Fruit fly (Drosophila melanogaster) whole organism, embryonic: ENCODE results near the gene jagn.

ENCODE experiments used
- ATbp ChIP-seq: fragments of 200-800 bp; sonication (Bioruptor generic); optimal IDR thresholded peaks from 2 replicates; lab custom pipeline; 2017; ENCODE audit warnings: missing biosample characterization, mild to moderate bottlenecking, missing genetic modification characterization, missing genetic modification reagents
- Bgb ChIP-seq: fragments of 200-800 bp; sonication (Bioruptor generic); IDR thresholded peaks from 2 replicates; pipeline ENCODE4 v1.3.6; 2022; ENCODE audit warnings: missing biosample characterization, missing genetic modification characterization; ENCODE audit not compliant: partially characterized antibody
- CG10543 ChIP-seq: fragments of 200-800 bp; sonication (Bioruptor generic); optimal IDR thresholded peaks from 3 replicates; lab custom pipeline; 2017; ENCODE audit warnings: missing biosample characterization, mild to moderate bottlenecking, missing genetic modification characterization, moderate library complexity
- CG11456 ChIP-seq: fragments of 200-800 bp; sonication (Bioruptor generic); IDR thresholded peaks from 3 replicates; pipeline ENCODE4 v1.3.6; 2022; ENCODE audit warnings: missing biosample characterization, missing genetic modification characterization
- CG11560 ChIP-seq: fragments of 200-800 bp; sonication (Bioruptor generic); IDR thresholded peaks from 3 replicates; pipeline ENCODE4 v1.3.6; 2022; ENCODE audit warnings: missing biosample characterization, missing genetic modification characterization
- CG11695 ChIP-seq: fragments of 200-800 bp; sonication (Bioruptor generic); IDR thresholded peaks from 3 replicates; pipeline ENCODE4 v1.3.6; 2022; ENCODE audit warnings: missing biosample characterization, missing genetic modification characterization
- CG11696 ChIP-seq: fragments of 200-800 bp; sonication (Bioruptor generic); IDR thresholded peaks from 2 replicates; pipeline ENCODE4 v1.3.6; 2022; ENCODE audit warnings: missing biosample characterization, missing genetic modification characterization
- CG12219 ChIP-seq: fragments of 200-800 bp; sonication (Bioruptor generic); optimal IDR thresholded peaks from 3 replicates; lab custom pipeline; 2018; ENCODE audit warnings: missing biosample characterization, mild to moderate bottlenecking, missing genetic modification characterization
- CG12236 ChIP-seq: fragments of 200-800 bp; sonication (Bioruptor generic); optimal IDR thresholded peaks from 2 replicates; lab custom pipeline; 2016; ENCODE audit warnings: missing biosample characterization, missing genetic modification characterization
- CG14014 ChIP-seq: fragments of 200-800 bp; sonication (Bioruptor generic); IDR thresholded peaks from 2 replicates; pipeline ENCODE4 v1.3.6; 2022; ENCODE audit warnings: missing biosample characterization, missing genetic modification characterization
- CG14860 ChIP-seq: fragments of 200-800 bp; sonication (Bioruptor generic); IDR thresholded peaks from 3 replicates; pipeline ENCODE4 v1.3.6; 2022; ENCODE audit warnings: missing biosample characterization, missing genetic modification characterization; ENCODE audit not compliant: partially characterized antibody
- CG14965 ChIP-seq: fragments of 200-800 bp; sonication (Bioruptor generic); optimal IDR thresholded peaks from 2 replicates; lab custom pipeline; 2016; ENCODE audit warnings: missing biosample characterization, missing genetic modification characterization, borderline replicate concordance
- CG16779 ChIP-seq: fragments of 200-800 bp; sonication (Bioruptor generic); IDR thresholded peaks from 2 replicates; pipeline ENCODE4 v1.3.6; 2022; ENCODE audit warnings: missing biosample characterization, missing genetic modification characterization
- CG30431 ChIP-seq: fragments of 200-800 bp; sonication (Bioruptor generic); optimal IDR thresholded peaks from 2 replicates; lab custom pipeline; 2017; ENCODE audit warnings: missing biosample characterization, missing genetic modification characterization
- CG31441 ChIP-seq: fragments of 200-800 bp; sonication (Bioruptor generic); IDR thresholded peaks from 2 replicates; pipeline ENCODE4 v1.3.6; 2022; ENCODE audit warnings: missing biosample characterization, missing genetic modification characterization
- CG34376 ChIP-seq: fragments of 200-800 bp; sonication (Bioruptor generic); optimal IDR thresholded peaks from 2 replicates; lab custom pipeline; 2018; ENCODE audit warnings: missing biosample characterization, mild to moderate bottlenecking, missing genetic modification characterization
- CG3838 ChIP-seq: fragments of 200-800 bp; sonication (Bioruptor generic); optimal IDR thresholded peaks from 3 replicates; lab custom pipeline; 2016; ENCODE audit warnings: missing biosample characterization, missing genetic modification characterization
- CG6683 ChIP-seq: fragments of 200-800 bp; sonication (Bioruptor generic); optimal IDR thresholded peaks from 2 replicates; lab custom pipeline; 2017; ENCODE audit warnings: missing biosample characterization, mild to moderate bottlenecking, missing genetic modification characterization, missing genetic modification reagents
- CG7357 ChIP-seq: fragments of 200-800 bp; sonication (Bioruptor generic); IDR thresholded peaks from 3 replicates; pipeline ENCODE4 v1.3.6; 2022; ENCODE audit warnings: missing biosample characterization, missing genetic modification characterization
- CG8478 ChIP-seq: fragments of >200 bp; optimal IDR thresholded peaks from 2 replicates; lab custom pipeline; 2018
- CG9609 ChIP-seq: fragments of 200-800 bp; sonication (Bioruptor generic); optimal IDR thresholded peaks from 3 replicates; lab custom pipeline; 2016; ENCODE audit warnings: missing biosample characterization, missing genetic modification characterization
- Dek ChIP-seq: fragments of 200-800 bp; sonication (Bioruptor generic); optimal IDR thresholded peaks from 3 replicates; lab custom pipeline; 2019; ENCODE audit warnings: missing biosample characterization, mild to moderate bottlenecking, missing genetic modification characterization, moderate library complexity
- Dref ChIP-seq: fragments of 200-800 bp; sonication (Bioruptor generic); IDR thresholded peaks from 2 replicates; pipeline ENCODE4 v1.3.6; 2022; ENCODE audit warnings: missing biosample characterization, missing genetic modification characterization
- E2f1 ChIP-seq: fragments of 200-800 bp; sonication (Bioruptor generic); IDR thresholded peaks from 2 replicates; pipeline ENCODE4 v1.3.6; 2022; ENCODE audit warnings: missing biosample characterization, missing genetic modification characterization
- Ets65A ChIP-seq: fragments of 200-800 bp; sonication (Bioruptor generic); peaks from one replicate; lab custom pipeline; 2016; ENCODE audit warnings: missing biosample characterization, missing genetic modification characterization
- Hand ChIP-seq: fragments of 200-800 bp; sonication (Bioruptor generic); optimal IDR thresholded peaks from 2 replicates; lab custom pipeline; 2017; ENCODE audit warnings: mild to moderate bottlenecking, missing biosample characterization, missing genetic modification reagents, missing genetic modification characterization
- Hr78 ChIP-seq, 2 experiments: fragments of 200-800 bp in 1 of 2; fragments of >200 bp in 1 of 2; sonication (Bioruptor generic) in 1 of 2; optimal IDR thresholded peaks; 2 replicates each; lab custom pipeline; 2017 to 2019; ENCODE audit warnings: missing biosample characterization in 2 of 2, missing genetic modification characterization in 2 of 2, mild to moderate bottlenecking in 1 of 2, moderate library complexity in 1 of 2
- MESR4 ChIP-seq: fragments of 200-800 bp; sonication (Bioruptor generic); optimal IDR thresholded peaks from 2 replicates; lab custom pipeline; 2018; ENCODE audit warnings: missing biosample characterization, mild to moderate bottlenecking, missing genetic modification characterization, moderate library complexity
- Mes4 ChIP-seq: fragments of 200-800 bp; sonication (Bioruptor generic); optimal IDR thresholded peaks from 2 replicates; lab custom pipeline; 2016; ENCODE audit warnings: missing biosample characterization, missing genetic modification characterization
- Oli ChIP-seq: fragments of 200-800 bp; sonication (Bioruptor generic); optimal IDR thresholded peaks from 2 replicates; lab custom pipeline; 2018; ENCODE audit warnings: missing biosample characterization, mild to moderate bottlenecking, missing genetic modification characterization, moderate library complexity
- Sox100B ChIP-seq: fragments of 200-800 bp; sonication (Bioruptor generic); optimal IDR thresholded peaks from 3 replicates; lab custom pipeline; 2018; ENCODE audit warnings: missing biosample characterization, mild to moderate bottlenecking, missing genetic modification characterization
- Stat92E ChIP-seq, 3 experiments: fragments of >200 bp in 2 of 3; fragments of 200-800 bp in 1 of 3; sonication (Bioruptor generic) in 1 of 3; optimal IDR thresholded peaks; 2 replicates each; lab custom pipeline; 2017 to 2019; ENCODE audit warnings: missing biosample characterization in 3 of 3, missing genetic modification characterization in 3 of 3, mild to moderate bottlenecking in 1 of 3, moderate library complexity in 1 of 3
- abd-A ChIP-seq: fragments of 200-800 bp; sonication (Bioruptor generic); optimal IDR thresholded peaks from 3 replicates; lab custom pipeline; 2019; ENCODE audit warnings: missing biosample characterization, mild to moderate bottlenecking, missing genetic modification characterization, moderate library complexity
- bowl ChIP-seq: fragments of 200-800 bp; sonication (Bioruptor generic); IDR thresholded peaks from 2 replicates; pipeline ENCODE4 v1.3.6; 2022; ENCODE audit warnings: missing biosample characterization, missing genetic modification characterization
- btn ChIP-seq: fragments of 200-800 bp; sonication (Bioruptor generic); optimal IDR thresholded peaks from 2 replicates; lab custom pipeline; 2016; ENCODE audit warnings: missing biosample characterization, missing genetic modification characterization
- crol ChIP-seq: fragments of 200-800 bp; sonication (Bioruptor generic); IDR thresholded peaks from 2 replicates; pipeline ENCODE4 v1.3.6; 2022; ENCODE audit warnings: missing biosample characterization, missing genetic modification characterization
- da ChIP-seq: fragments of 200-800 bp; sonication (Bioruptor generic); optimal IDR thresholded peaks from 2 replicates; lab custom pipeline; 2016; ENCODE audit warnings: missing biosample characterization, missing genetic modification characterization
- dan ChIP-seq: fragments of 200-800 bp; sonication (Bioruptor generic); IDR thresholded peaks from 2 replicates; pipeline ENCODE4 v1.3.6; 2022; ENCODE audit warnings: missing biosample characterization, missing genetic modification characterization
- gcm ChIP-seq: fragments of 200-800 bp; sonication (Bioruptor generic); optimal IDR thresholded peaks from 2 replicates; lab custom pipeline; 2019; ENCODE audit warnings: missing biosample characterization, mild to moderate bottlenecking, missing genetic modification characterization, moderate library complexity
- gro ChIP-seq: fragments of 200-800 bp; sonication (Bioruptor generic); optimal IDR thresholded peaks from 2 replicates; lab custom pipeline; 2016; ENCODE audit warnings: missing biosample characterization, missing genetic modification characterization
- mam ChIP-seq: fragments of 200-800 bp; sonication (Bioruptor generic); optimal IDR thresholded peaks from 3 replicates; lab custom pipeline; 2016; ENCODE audit warnings: missing biosample characterization, missing genetic modification characterization
- mld ChIP-seq: fragments of 200-800 bp; sonication (Bioruptor generic); IDR thresholded peaks from 3 replicates; pipeline ENCODE4 v1.3.6; 2022; ENCODE audit warnings: missing biosample characterization, missing genetic modification characterization; ENCODE audit not compliant: partially characterized antibody
- nerfin-2 ChIP-seq: fragments of 200-800 bp; sonication (Bioruptor generic); IDR thresholded peaks from 2 replicates; pipeline ENCODE4 v1.3.6; 2022; ENCODE audit warnings: missing biosample characterization, missing genetic modification characterization; ENCODE audit not compliant: partially characterized antibody
- ro ChIP-seq: fragments of 200-800 bp; sonication (Bioruptor generic); IDR thresholded peaks from 2 replicates; pipeline ENCODE4 v1.3.6; 2022; ENCODE audit warnings: missing biosample characterization, missing genetic modification characterization
- row ChIP-seq: fragments of 200-800 bp; sonication (Bioruptor generic); IDR thresholded peaks from 3 replicates; pipeline ENCODE4 v1.3.6; 2022; ENCODE audit warnings: missing biosample characterization, missing genetic modification characterization
- sc ChIP-seq, 3 experiments: fragments of >200 bp in 2 of 3; fragments of 200-800 bp in 1 of 3; sonication (Bioruptor generic) in 1 of 3; optimal IDR thresholded peaks; 2 replicates in 2 of 3; 3 replicates in 1 of 3; lab custom pipeline; 2017; ENCODE audit warnings: mild to moderate bottlenecking in 1 of 3, missing biosample characterization in 1 of 3, missing genetic modification characterization in 1 of 3, missing genetic modification reagents in 1 of 3
- tup ChIP-seq: fragments of 200-800 bp; sonication (Bioruptor generic); optimal IDR thresholded peaks from 2 replicates; lab custom pipeline; 2016; ENCODE audit warnings: missing biosample characterization, mild to moderate bottlenecking, missing genetic modification characterization, moderate library complexity

Gene jagn

DNA sequence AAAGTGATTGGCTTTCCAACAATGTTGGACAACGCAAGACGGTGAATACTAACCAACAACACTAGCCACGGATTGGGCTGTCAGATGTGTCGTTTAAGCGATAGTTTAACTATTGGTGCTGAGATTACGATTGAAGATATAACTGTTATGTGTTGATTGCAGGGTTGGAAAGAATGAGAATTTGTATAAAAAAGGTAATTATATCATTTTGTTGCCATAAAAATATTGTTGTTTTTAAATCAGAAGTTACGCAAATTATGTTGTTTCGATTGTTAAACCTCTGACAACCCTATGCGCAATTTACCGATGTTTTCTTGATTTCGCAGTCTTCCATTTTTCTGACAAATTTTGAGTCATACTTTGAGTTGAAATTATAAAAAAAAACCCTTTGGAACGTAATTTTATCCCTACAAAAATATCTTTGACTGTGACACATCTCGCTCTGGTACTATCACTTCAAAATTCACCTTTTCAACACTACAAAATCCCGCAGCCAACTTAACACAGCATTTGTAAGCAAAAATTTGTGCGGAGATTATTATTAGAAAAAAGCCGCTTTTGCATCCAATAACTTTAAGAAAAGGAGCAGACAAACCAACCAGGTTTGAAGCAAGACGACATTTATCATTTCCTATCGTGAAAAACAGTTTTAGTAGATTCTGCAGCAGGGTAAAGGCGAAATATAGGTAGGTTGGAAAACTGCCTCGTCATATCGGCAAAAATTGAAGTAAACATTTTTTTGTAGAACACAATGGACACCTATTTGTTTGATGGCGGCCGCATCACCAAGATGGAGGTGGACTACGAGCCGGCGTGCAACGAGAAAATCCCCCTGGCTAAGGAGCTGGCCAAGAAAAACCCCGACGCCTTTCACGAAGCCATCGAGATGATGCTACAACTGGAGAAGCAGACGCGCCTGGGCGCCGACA lies 10.2 kb downstream of the jagn start, which contains the start of the genes Hat1 and Rpn5 (continued):
- TF ChIP-seq bowl (GFP tag; lab: Robert Waterston, UW): no peak
- peak; percentile 83 for TF ChIP-seq Mes4 (GFP tag; lab: Kevin White, UChicago)
- peak; percentile 75 for TF ChIP-seq CG10543
- no peak for TF ChIP-seq Hr78 (GFP tag; optimal IDR thresholded peaks at IDR 0.05; lab: Kevin White, UChicago)
- TF ChIP-seq da (GFP tag; lab: Kevin White, UChicago): peak; percentile 72
- no peak for TF ChIP-seq ro (GFP tag; lab: Robert Waterston, UW)
- TF ChIP-seq CG11695 (GFP tag; lab: Robert Waterston, UW): peak; percentile 44; the same call in 1 of the 3 replicates
- TF ChIP-seq MESR4 (GFP tag; lab: Kevin White, UChicago): peak; percentile 35
- TF ChIP-seq E2f1 (GFP tag; lab: Robert Waterston, UW): peak; percentile 59
- peak; percentile 59 for TF ChIP-seq CG3838 (GFP tag; lab: Kevin White, UChicago)
- TF ChIP-seq abd-A: no peak
- TF ChIP-seq btn: peak; percentile 50
- peak; percentile 12 for TF ChIP-seq CG34376 (GFP tag; lab: Kevin White, UChicago)
- peak; percentile 27 for TF ChIP-seq CG6683
- peak; percentile 90 for TF ChIP-seq CG9609
- peak; percentile 0 for TF ChIP-seq gcm (GFP tag; lab: Kevin White, UChicago)
- peak; percentile 99 for TF ChIP-seq Ets65A (GFP tag; lab: Kevin White, UChicago)
- TF ChIP-seq mam: peak; percentile 95
- peak; percentile 50; the same call in 2 of the 3 replicates for TF ChIP-seq CG7357 (GFP tag; lab: Robert Waterston, UW)
- peak; percentile 63; the same call in 2 of the 3 replicates for TF ChIP-seq CG11456
- peak; percentile 80 for TF ChIP-seq Sox100B (GFP tag; lab: Kevin White, UChicago)
- peak; percentile 48 for TF ChIP-seq ATbp (GFP tag; lab: Kevin White, UChicago)

DNA sequence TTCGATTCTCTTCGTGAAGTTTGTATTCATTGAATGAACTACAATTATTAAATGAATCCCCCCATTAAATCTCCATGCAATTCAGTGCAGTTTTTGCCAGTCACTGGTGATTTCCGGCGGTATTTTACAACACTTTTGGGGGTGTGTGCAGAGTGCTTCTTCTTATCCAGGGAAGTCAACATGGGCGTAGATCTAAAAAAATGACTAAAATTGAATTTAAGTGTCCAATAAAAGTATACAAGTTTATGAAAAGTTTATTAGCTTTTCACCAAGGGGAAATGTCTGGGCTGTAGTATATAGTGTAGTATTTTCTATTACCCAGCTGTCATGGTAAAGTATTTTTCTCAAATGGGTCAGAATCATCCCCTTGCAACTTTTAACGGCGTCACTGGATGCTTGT lies 12.4 kb downstream of the jagn start, which contains the start of gene Hpf1:
TSS of gene Hpf1 (plus strand) at position 383 of the 400 bp plus-strand sequence.
- TF ChIP-seq Hand (GFP tag; lab: Kevin White, UChicago) (peak; percentile 96), crol (GFP tag; lab: Robert Waterston, UW) (peak; percentile 65), CG12219 (GFP tag; lab: Kevin White, UChicago) (peak; percentile 98), CG14860 (no peak), CG16779 (GFP tag; lab: Robert Waterston, UW) (peak; percentile 96), Bgb (GFP tag; lab: Robert Waterston, UW) (0 out of 2 replicates have a peak, but pooled peaks have one; percentile 16), CG14965 (GFP tag; lab: Kevin White, UChicago) (peak; percentile 88), Dek (peak; percentile 97), mld (GFP tag; lab: Robert Waterston, UW) (no peak), nerfin-2 (GFP tag; lab: Robert Waterston, UW) (no peak), CG11560 (peak; percentile 90), CG30431 (GFP tag; lab: Kevin White, UChicago) (peak; percentile 98), tup (GFP tag; lab: Kevin White, UChicago) (peak; percentile 96), Dref (GFP tag; lab: Robert Waterston, UW) (peak; percentile 40; the same call in 1 of the 2 replicates), row (GFP tag; lab: Robert Waterston, UW) (peak; percentile 99), CG11696 (GFP tag; lab: Robert Waterston, UW) (peak; percentile 90), gro (GFP tag; lab: Kevin White, UChicago) (peak; percentile 99), Stat92E (GFP tag; optimal IDR thresholded peaks at IDR 0.05; lab: Kevin White, UChicago) (peak in 1 of 3 experiments; percentile 87), CG31441 (GFP tag; lab: Robert Waterston, UW) (peak; percentile 98), Oli (tag; lab: Kevin White, UChicago) (peak; percentile 99), CG8478 (lab: Kevin White, UChicago) (no peak), dan (peak; percentile 83), CG14014 (GFP tag; lab: Robert Waterston, UW) (peak; percentile 98), ATbp (GFP tag; lab: Kevin White, UChicago) (peak; percentile 95), sc (optimal IDR thresholded peaks at IDR 0.05; lab: Kevin White, UChicago) (no peak), sc (GFP tag; optimal IDR thresholded peaks at IDR 0.05; lab: Kevin White, UChicago) (peak; percentile 93), CG12236 (GFP tag; lab: Kevin White, UChicago) (peak; percentile 98)
